Worm (Caenorhabditis elegans): ENCODE data around the gene Y51A2A.12.

The Y51A2A.12 gene

DNA sequence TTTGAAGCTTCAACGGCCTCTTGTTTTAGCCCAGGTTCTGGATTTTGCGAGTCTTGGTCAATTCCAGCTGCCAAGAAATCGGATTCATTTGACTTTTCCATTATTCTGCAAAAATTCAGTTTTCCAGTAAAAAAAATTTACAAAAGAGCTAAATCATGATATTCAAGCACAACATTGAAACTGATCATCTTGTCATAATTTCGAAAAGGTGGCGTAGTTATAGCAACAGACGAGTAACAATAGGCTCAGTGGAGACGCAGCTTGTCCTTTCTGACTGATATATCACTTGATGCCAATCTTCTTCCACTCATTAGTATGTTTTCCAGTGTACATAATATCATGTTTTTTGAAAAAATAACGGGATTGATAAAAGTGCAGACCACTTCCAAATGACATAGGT is 23.7 kb upstream of the Y51A2A.12 start, which contains the start of gene fbxa-213:
Gene fbxa-213, minus strand, starts transcription at position 101 of the 400 bp plus-strand sequence.
- TF ChIP-seq ama-1 (optimal IDR thresholded peaks at IDR 0.05) (no peak), ets-7 (tag; optimal IDR thresholded peaks at IDR 0.05) (no peak), F13C5.2 (tag; optimal IDR thresholded peaks at IDR 0.05) (no peak)

- no peak for TF ChIP-seq aly-1 (tag; optimal IDR thresholded peaks at IDR 0.05)
- TF ChIP-seq scrt-1 (GFP tag; IDR thresholded peaks at IDR 0.05), result no peak
- TF ChIP-seq ceh-36 (tag; optimal IDR thresholded peaks at IDR 0.05), result no peak
- no peak for TF ChIP-seq B0310.2 (tag; optimal IDR thresholded peaks at IDR 0.05)
- no peak for TF ChIP-seq F13C5.2 (tag; optimal IDR thresholded peaks at IDR 0.05)
- no peak for TF ChIP-seq hnd-1 (tag; optimal IDR thresholded peaks at IDR 0.05)
- TF ChIP-seq sea-1 (GFP tag; conservative IDR thresholded peaks at IDR 0.05), result no peak
- TF ChIP-seq ama-1 (optimal IDR thresholded peaks at IDR 0.05), result no peak
- TF ChIP-seq ceh-13 (GFP tag; optimal IDR thresholded peaks at IDR 0.05), result no peak
- no peak for TF ChIP-seq tbx-11 (GFP tag; IDR thresholded peaks at IDR 0.05)
- no peak for TF ChIP-seq ets-7 (tag; optimal IDR thresholded peaks at IDR 0.05)
- TF ChIP-seq tra-4 (tag; optimal IDR thresholded peaks at IDR 0.05), result no peak
- TF ChIP-seq flt-1 (GFP tag; IDR thresholded peaks at IDR 0.05), result no peak
- TF ChIP-seq pes-1 (GFP tag; IDR thresholded peaks at IDR 0.05), result no peak
- TF ChIP-seq hmbx-1 (tag; optimal IDR thresholded peaks at IDR 0.05), result no peak
These were observed 22.5 kb upstream of the Y51A2A.12 start, which contains the start of gene skr-6 for ce11 chrV:18269885-18270284. Gene skr-6, minus strand, starts transcription at chrV:18269985.

DNA sequence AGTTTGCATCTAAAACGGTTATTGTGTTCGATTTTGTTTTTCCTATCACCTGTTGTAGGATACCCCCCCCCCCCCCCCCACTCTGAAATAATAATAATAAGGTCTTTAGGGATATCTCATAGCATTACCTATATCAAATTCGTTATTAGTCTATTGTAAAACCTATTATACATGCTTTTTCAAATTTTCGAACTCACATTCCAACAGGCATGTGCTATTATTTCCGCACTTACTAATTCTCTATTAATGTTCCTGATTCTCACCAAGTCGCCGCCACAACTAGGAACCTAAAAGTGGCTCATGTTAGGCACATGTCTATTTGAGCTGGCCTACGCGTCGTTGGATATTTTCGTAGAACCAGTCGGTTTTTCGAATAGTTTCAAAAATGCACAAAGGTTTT is 22.0 kb upstream of the Y51A2A.12 start, which contains the start of gene Y37H2C.4:
Gene Y37H2C.4, plus strand, starts transcription at position 301 of the 400 bp plus-strand sequence.
- TF ChIP-seq sea-1 (GFP tag; conservative IDR thresholded peaks at IDR 0.05) (no peak), flt-1 (GFP tag; IDR thresholded peaks at IDR 0.05) (no peak), F13C5.2 (tag; optimal IDR thresholded peaks at IDR 0.05) (no peak), ceh-13 (GFP tag; optimal IDR thresholded peaks at IDR 0.05) (no peak), hnd-1 (tag; optimal IDR thresholded peaks at IDR 0.05) (no peak), hmbx-1 (tag; optimal IDR thresholded peaks at IDR 0.05) (no peak), B0310.2 (tag; optimal IDR thresholded peaks at IDR 0.05) (no peak), tbx-11 (GFP tag; IDR thresholded peaks at IDR 0.05) (no peak), ets-7 (tag; optimal IDR thresholded peaks at IDR 0.05) (no peak), aly-1 (tag; optimal IDR thresholded peaks at IDR 0.05) (no peak), tra-4 (tag; optimal IDR thresholded peaks at IDR 0.05) (no peak)

ce11 chrV:18280778-18281177 is 11.6 kb upstream of the Y51A2A.12 start, which contains the start of gene Y51A2A.16:
Gene Y51A2A.16, minus strand, starts transcription at chrV:18280878.
- no peak for TF ChIP-seq flt-1 (GFP tag; IDR thresholded peaks at IDR 0.05)

DNA sequence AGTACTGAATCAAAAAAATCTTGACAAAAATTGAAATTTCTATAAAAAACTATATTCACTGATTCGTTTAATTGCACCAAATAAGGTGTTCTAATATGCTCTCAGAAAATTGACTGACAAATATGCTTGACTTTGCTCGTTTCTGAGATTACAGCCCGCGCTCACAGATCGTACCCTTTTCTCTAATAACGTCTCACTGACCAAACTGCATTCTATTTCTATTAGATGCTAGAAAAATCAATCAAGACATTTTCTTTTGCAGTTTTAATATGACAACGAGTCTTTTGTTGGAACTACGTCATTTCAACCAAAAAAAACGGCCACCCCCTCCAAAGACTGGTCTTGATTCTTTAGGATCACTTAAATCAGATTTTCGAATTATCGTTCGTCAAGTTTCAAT is 9.8 kb upstream of the Y51A2A.12 start, which contains the start of gene clec-247:
Gene clec-247, plus strand, starts transcription at position 301 of the 400 bp plus-strand sequence.
- TF ChIP-seq flt-1 (GFP tag; IDR thresholded peaks at IDR 0.05), result no peak
- TF ChIP-seq ama-1 (optimal IDR thresholded peaks at IDR 0.05), result no peak
- TF ChIP-seq F13C5.2 (tag; optimal IDR thresholded peaks at IDR 0.05), result no peak
- no peak for TF ChIP-seq sea-1 (GFP tag; conservative IDR thresholded peaks at IDR 0.05)
- no peak for TF ChIP-seq tbx-37 (GFP tag; conservative IDR thresholded peaks at IDR 0.05)
- TF ChIP-seq ceh-36 (tag; optimal IDR thresholded peaks at IDR 0.05), result no peak
- TF ChIP-seq B0310.2 (tag; optimal IDR thresholded peaks at IDR 0.05), result no peak
- no peak for TF ChIP-seq hnd-1 (tag; optimal IDR thresholded peaks at IDR 0.05)
- no peak for TF ChIP-seq tbx-11 (GFP tag; IDR thresholded peaks at IDR 0.05)
- TF ChIP-seq hmbx-1 (tag; optimal IDR thresholded peaks at IDR 0.05), result no peak
- TF ChIP-seq aly-1 (tag; optimal IDR thresholded peaks at IDR 0.05), result no peak
- TF ChIP-seq pes-1 (GFP tag; IDR thresholded peaks at IDR 0.05), result no peak
- no peak for TF ChIP-seq tra-4 (tag; optimal IDR thresholded peaks at IDR 0.05)
- no peak for TF ChIP-seq scrt-1 (GFP tag; IDR thresholded peaks at IDR 0.05)
- TF ChIP-seq ceh-13 (GFP tag; optimal IDR thresholded peaks at IDR 0.05), result no peak
- no peak for TF ChIP-seq ets-7 (tag; optimal IDR thresholded peaks at IDR 0.05)
- no peak for TF ChIP-seq hmg-4 (GFP tag; optimal IDR thresholded peaks at IDR 0.05)

ce11 chrV:18290642-18291041 is 1.8 kb upstream of the Y51A2A.12 start, which contains the start of gene Y51A2A.4:
Gene Y51A2A.4, plus strand, starts transcription at chrV:18290942.
- TF ChIP-seq hmg-4 (GFP tag; optimal IDR thresholded peaks at IDR 0.05), result no peak
- no peak for TF ChIP-seq ama-1 (optimal IDR thresholded peaks at IDR 0.05)
- TF ChIP-seq sea-1 (GFP tag; conservative IDR thresholded peaks at IDR 0.05), result no peak
- TF ChIP-seq aly-1 (tag; optimal IDR thresholded peaks at IDR 0.05), result no peak
- no peak for TF ChIP-seq ceh-13 (GFP tag; optimal IDR thresholded peaks at IDR 0.05)
- TF ChIP-seq ets-7 (tag; optimal IDR thresholded peaks at IDR 0.05), result no peak
- no peak for TF ChIP-seq hnd-1 (tag; optimal IDR thresholded peaks at IDR 0.05)
- no peak for TF ChIP-seq pes-1 (GFP tag; IDR thresholded peaks at IDR 0.05)
- no peak for TF ChIP-seq ceh-36 (tag; optimal IDR thresholded peaks at IDR 0.05)
- no peak for TF ChIP-seq hmbx-1 (tag; optimal IDR thresholded peaks at IDR 0.05)
- no peak for TF ChIP-seq scrt-1 (GFP tag; IDR thresholded peaks at IDR 0.05)
- no peak for TF ChIP-seq tbx-37 (GFP tag; conservative IDR thresholded peaks at IDR 0.05)
- no peak for TF ChIP-seq F13C5.2 (tag; optimal IDR thresholded peaks at IDR 0.05)
- TF ChIP-seq tbx-11 (GFP tag; IDR thresholded peaks at IDR 0.05), result no peak
- no peak for TF ChIP-seq flt-1 (GFP tag; IDR thresholded peaks at IDR 0.05)
- TF ChIP-seq B0310.2 (tag; optimal IDR thresholded peaks at IDR 0.05), result no peak
- no peak for TF ChIP-seq tra-4 (tag; optimal IDR thresholded peaks at IDR 0.05)

DNA sequence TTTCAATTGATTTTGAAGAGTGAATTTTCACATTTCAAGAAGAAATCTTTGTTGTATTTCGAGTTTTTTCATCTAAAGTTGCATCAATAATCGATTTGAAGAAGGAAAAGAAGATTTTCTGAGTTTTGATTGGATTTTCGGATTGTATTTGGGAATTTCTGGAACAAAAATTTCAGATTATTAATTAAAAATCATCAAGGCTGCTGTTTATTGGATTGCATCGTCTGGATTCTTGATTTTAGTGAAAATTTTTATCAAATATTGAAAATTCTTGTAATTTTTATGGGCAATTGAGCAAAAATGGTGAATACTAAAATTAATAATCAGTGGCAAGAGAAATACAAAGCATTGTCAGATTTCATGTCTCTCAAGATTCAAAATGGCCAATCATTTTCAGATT is 6.1 kb downstream of the Y51A2A.12 start, which contains the start of gene Y51A2A.5:
Gene Y51A2A.5, plus strand, starts transcription at position 301 of the 400 bp plus-strand sequence.
- TF ChIP-seq B0310.2 (tag; optimal IDR thresholded peaks at IDR 0.05) (no peak), tbx-11 (GFP tag; IDR thresholded peaks at IDR 0.05) (no peak), hmbx-1 (tag; optimal IDR thresholded peaks at IDR 0.05) (no peak), F13C5.2 (tag; optimal IDR thresholded peaks at IDR 0.05) (no peak), aly-1 (tag; optimal IDR thresholded peaks at IDR 0.05) (no peak)

ce11 chrV:18299313-18299712 is 6.9 kb downstream of the Y51A2A.12 start:
- TF ChIP-seq ceh-36 (tag; optimal IDR thresholded peaks at IDR 0.05) (no peak), F13C5.2 (tag; optimal IDR thresholded peaks at IDR 0.05) (no peak), pes-1 (GFP tag; IDR thresholded peaks at IDR 0.05) (no peak), ets-7 (tag; optimal IDR thresholded peaks at IDR 0.05) (no peak), scrt-1 (GFP tag; IDR thresholded peaks at IDR 0.05) (no peak)

All from whole organism, early embryonic.